ENCODE assay signal across 2 fruit fly cellular contexts in the genomic region with DNA sequence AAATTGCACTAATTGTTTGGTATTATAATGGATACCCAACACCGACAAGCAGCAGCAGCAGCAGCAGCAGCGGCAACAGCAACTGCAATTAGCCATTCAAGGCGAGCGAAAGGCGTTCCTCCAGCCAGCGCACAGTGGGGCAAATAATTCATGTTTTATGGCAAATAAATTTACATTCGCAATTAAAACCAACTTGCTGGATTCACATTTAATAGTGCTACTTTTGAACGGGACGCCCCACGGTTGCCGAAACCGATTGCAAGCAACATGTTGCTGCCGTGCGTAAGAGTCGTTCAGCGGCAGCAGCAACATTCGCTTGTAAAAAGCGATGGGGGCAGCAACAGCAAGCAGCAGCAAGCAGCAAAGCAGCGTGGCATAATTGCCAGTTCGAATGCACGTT.
A peak's percentile ranks its signal among the peaks of the same experiment; 100 is the strongest.
TF ChIP-seq lines count a peak whose summit lies in the region.

No protein-coding gene starts in this region.

TF ChIP-seq in whole organism, embryonic, 481 proteins besides CTCF, POLR2A, EP300 and RAD21 (continued from another document):
- TF ChIP-seq Drgx (GFP tag; IDR thresholded peaks at IDR 0.05; lab: Robert Waterston, UW) = peak; percentile 42
- TF ChIP-seq en (GFP tag; optimal IDR thresholded peaks at IDR 0.05; lab: Kevin White, UChicago) = no peak
- 0 out of 2 replicates have a peak, but pooled peaks have one; percentile 13 for TF ChIP-seq HLH3B (GFP tag; IDR thresholded peaks at IDR 0.05; lab: Robert Waterston, UW)
- TF ChIP-seq Eip74EF (GFP tag; optimal IDR thresholded peaks at IDR 0.05; lab: Kevin White, UChicago) = no peak
- TF ChIP-seq wor (GFP tag; IDR thresholded peaks at IDR 0.05; lab: Robert Waterston, UW) = no peak
- no peak for TF ChIP-seq CG9797 (GFP tag; optimal IDR thresholded peaks at IDR 0.05; lab: Kevin White, UChicago)
- no peak for TF ChIP-seq btn (GFP tag; optimal IDR thresholded peaks at IDR 0.05; lab: Kevin White, UChicago)
TF ChIP-seq in whole organism, embryonic: peak in this region for 9.

TF ChIP-seq in whole organism, prepupa, 60 proteins besides CTCF, POLR2A, EP300 and RAD21 (continued from another document):
- TF ChIP-seq Ets96B (tag; optimal IDR thresholded peaks at IDR 0.05; lab: Kevin White, UChicago) (no peak), CG3919 (GFP tag; optimal IDR thresholded peaks at IDR 0.05; lab: Kevin White, UChicago) (peak; percentile 68), Sox15 (GFP tag; optimal IDR thresholded peaks at IDR 0.05; lab: Kevin White, UChicago) (no peak), CG6792 (GFP tag; optimal IDR thresholded peaks at IDR 0.05; lab: Kevin White, UChicago) (peak; percentile 26), dsx (GFP tag; optimal IDR thresholded peaks at IDR 0.05; lab: Kevin White, UChicago; ENCODE audit: poor library complexity, severe bottlenecking) (no peak), CG6808 (GFP tag; optimal IDR thresholded peaks at IDR 0.05; lab: Kevin White, UChicago) (peak; percentile 43), CG8632 (GFP tag; optimal IDR thresholded peaks at IDR 0.05; lab: Kevin White, UChicago) (peak; percentile 16), CG11902 (GFP tag; optimal IDR thresholded peaks at IDR 0.05; lab: Kevin White, UChicago) (no peak), fd85E (GFP tag; optimal IDR thresholded peaks at IDR 0.05; lab: Kevin White, UChicago) (no peak), CG8119 (GFP tag; IDR thresholded peaks at IDR 0.05; lab: Robert Waterston, UW) (peak; percentile 68; the same call in 2 of the 3 replicates), esn (GFP tag; optimal IDR thresholded peaks at IDR 0.05; lab: Kevin White, UChicago) (peak; percentile 25), spab (GFP tag; optimal IDR thresholded peaks at IDR 0.05; lab: Kevin White, UChicago) (no peak), Eip75B (GFP tag; optimal IDR thresholded peaks at IDR 0.05; lab: Kevin White, UChicago) (peak; percentile 15), Ets21C (GFP tag; optimal IDR thresholded peaks at IDR 0.05; lab: Kevin White, UChicago) (no peak), fd59A (GFP tag; optimal IDR thresholded peaks at IDR 0.05; lab: Kevin White, UChicago) (no peak), vri (GFP tag; optimal IDR thresholded peaks at IDR 0.05; lab: Kevin White, UChicago) (peak; percentile 1), CG3032 (tag; optimal IDR thresholded peaks at IDR 0.05; lab: Kevin White, UChicago) (peak; percentile 34), Hr38 (GFP tag; optimal IDR thresholded peaks at IDR 0.05; lab: Kevin White, UChicago) (no peak), CG31627 (GFP tag; optimal IDR thresholded peaks at IDR 0.05; lab: Kevin White, UChicago) (no peak), CG6163 (GFP tag; IDR thresholded peaks at IDR 0.05; lab: Robert Waterston, UW) (peak; percentile 66), dac (GFP tag; optimal IDR thresholded peaks at IDR 0.05; lab: Kevin White, UChicago) (peak; percentile 24), fkh (GFP tag; optimal IDR thresholded peaks at IDR 0.05; lab: Kevin White, UChicago) (no peak), CG4318 (GFP tag; optimal IDR thresholded peaks at IDR 0.05; lab: Kevin White, UChicago) (no peak), Met (GFP tag; optimal IDR thresholded peaks at IDR 0.05; lab: Kevin White, UChicago) (peak; percentile 44), CG16779 (tag; optimal IDR thresholded peaks at IDR 0.05; lab: Kevin White, UChicago) (no peak), Eip93F (GFP tag; optimal IDR thresholded peaks at IDR 0.05; lab: Kevin White, UChicago) (no peak), CG11294 (GFP tag; IDR thresholded peaks at IDR 0.05; lab: Robert Waterston, UW) (0 out of 2 replicates have a peak, but pooled peaks have one; percentile 20), Hr4 (GFP tag; optimal IDR thresholded peaks at IDR 0.05; lab: Kevin White, UChicago) (peak; percentile 56), Hr39 (GFP tag; optimal IDR thresholded peaks at IDR 0.05; lab: Kevin White, UChicago) (peak; percentile 14), achi (GFP tag; optimal IDR thresholded peaks at IDR 0.05; lab: Kevin White, UChicago) (peak; percentile 41), Smox (GFP tag; optimal IDR thresholded peaks at IDR 0.05; lab: Kevin White, UChicago) (peak; percentile 17), cyc (GFP tag; optimal IDR thresholded peaks at IDR 0.05; lab: Kevin White, UChicago) (peak; percentile 10), acj6 (GFP tag; optimal IDR thresholded peaks at IDR 0.05; lab: Kevin White, UChicago) (peak; percentile 16), CG1621 (tag; optimal IDR thresholded peaks at IDR 0.05; lab: Kevin White, UChicago) (no peak), Blimp-1 (GFP tag; optimal IDR thresholded peaks at IDR 0.05; lab: Kevin White, UChicago) (no peak), CG15336 (GFP tag; IDR thresholded peaks at IDR 0.05; lab: Robert Waterston, UW) (peak; percentile 56; the same call in 1 of the 2 replicates), salr (GFP tag; optimal IDR thresholded peaks at IDR 0.05; lab: Kevin White, UChicago) (no peak), Eip78C (GFP tag; lab: Kevin White, UChicago) (peak; percentile 89), CG11762 (GFP tag; optimal IDR thresholded peaks at IDR 0.05; lab: Kevin White, UChicago; ENCODE audit: insufficient read depth) (no peak)
